Worm (Caenorhabditis elegans): ENCODE measurements around the gene tbx-9.

- TF ChIP-seq flt-1 (GFP tag; IDR thresholded peaks at IDR 0.05) (no peak), med-1 (GFP tag; optimal IDR thresholded peaks at IDR 0.05; ENCODE audit: insufficient read depth) (no peak), tab-1 (GFP tag; IDR thresholded peaks at IDR 0.05) (no peak), ztf-29 (GFP tag; IDR thresholded peaks at IDR 0.05) (no peak), T22C8.4 (GFP tag; IDR thresholded peaks at IDR 0.05) (no peak), cog-1 (tag; optimal IDR thresholded peaks at IDR 0.05) (no peak), klf-2 (GFP tag; conservative IDR thresholded peaks at IDR 0.05) (no peak)
Measured at ce11 chrIII:10386476-10386875, 44.8 kb upstream of the tbx-9 start, which contains the start of gene C38H2.3.

Measured in whole organism, midembryonic.